Fruit fly (Drosophila melanogaster): ENCODE data around the gene msi.

The msi gene

dm6 chr3R:25623800-25624791, 108.2 kb downstream of the msi start, which contains the start of gene Npl4 (continued):
- no peak; the same call in 1 of the 2 replicates for TF ChIP-seq ara (GFP tag; IDR thresholded peaks at IDR 0.05)
- no peak for TF ChIP-seq Pdp1 (GFP tag; optimal IDR thresholded peaks at IDR 0.05)
- 0 out of 2 replicates have a peak, but pooled peaks have one; percentile 31 for TF ChIP-seq ranshi (GFP tag; IDR thresholded peaks at IDR 0.05)
- no peak for TF ChIP-seq lilli (GFP tag; optimal IDR thresholded peaks at IDR 0.05)
- TF ChIP-seq slou (GFP tag; optimal IDR thresholded peaks at IDR 0.05) = no peak
- no peak for TF ChIP-seq CG4707 (GFP tag; optimal IDR thresholded peaks at IDR 0.05)
- TF ChIP-seq slp2 (GFP tag; optimal IDR thresholded peaks at IDR 0.05) = no peak
- TF ChIP-seq HLH3B (GFP tag; IDR thresholded peaks at IDR 0.05) = peak; percentile 35; the same call in 1 of the 2 replicates
- TF ChIP-seq CG13123 (GFP tag; optimal IDR thresholded peaks at IDR 0.05) = no peak
- no peak for TF ChIP-seq so (GFP tag; IDR thresholded peaks at IDR 0.05)
- TF ChIP-seq dmrt11E (tag; optimal IDR thresholded peaks at IDR 0.05) = peak; percentile 50
- no peak for TF ChIP-seq wdn (GFP tag; IDR thresholded peaks at IDR 0.05)
- peak; percentile 20 for TF ChIP-seq CG1602 (GFP tag; optimal IDR thresholded peaks at IDR 0.05)
- TF ChIP-seq lmd (GFP tag; IDR thresholded peaks at IDR 0.05) = no peak
- no peak for TF ChIP-seq bigmax (GFP tag; optimal IDR thresholded peaks at IDR 0.05)
- peak in 1 of 3 experiments; percentile 3 for TF ChIP-seq Stat92E (GFP tag; optimal IDR thresholded peaks at IDR 0.05)
- TF ChIP-seq pan (optimal IDR thresholded peaks at IDR 0.05) = no peak
- peak in 1 of 2 experiments; percentile 50 for TF ChIP-seq pan (GFP tag; optimal IDR thresholded peaks at IDR 0.05 in 1 of 2, IDR thresholded peaks at IDR 0.05 in 1 of 2)
- TF ChIP-seq TFAM (GFP tag; optimal IDR thresholded peaks at IDR 0.05) = no peak
- TF ChIP-seq lab (GFP tag; optimal IDR thresholded peaks at IDR 0.05) = no peak
- TF ChIP-seq fu2 (GFP tag; optimal IDR thresholded peaks at IDR 0.05) = no peak
- peak; percentile 84 for TF ChIP-seq pzg (GFP tag; optimal IDR thresholded peaks at IDR 0.05)
- no peak for TF ChIP-seq CG10147 (GFP tag; optimal IDR thresholded peaks at IDR 0.05)
- TF ChIP-seq jing (GFP tag; optimal IDR thresholded peaks at IDR 0.05) = no peak
- peak; percentile 88 for TF ChIP-seq Scr (GFP tag; IDR thresholded peaks at IDR 0.05; ENCODE audit: partially characterized antibody)
- TF ChIP-seq mam (GFP tag; optimal IDR thresholded peaks at IDR 0.05) = no peak
- peak; percentile 15 for TF ChIP-seq CG30403 (GFP tag; optimal IDR thresholded peaks at IDR 0.05)
- no peak for TF ChIP-seq CG1832 (GFP tag; optimal IDR thresholded peaks at IDR 0.05)
- TF ChIP-seq CG33557 (GFP tag; optimal IDR thresholded peaks at IDR 0.05) = no peak
- peak; percentile 94 for TF ChIP-seq crol (GFP tag; IDR thresholded peaks at IDR 0.05)
- TF ChIP-seq CG15479 (GFP tag; optimal IDR thresholded peaks at IDR 0.05) = no peak
- TF ChIP-seq zf30C (GFP tag; optimal IDR thresholded peaks at IDR 0.05) = peak; percentile 48
- TF ChIP-seq CG10321 (GFP tag; IDR thresholded peaks at IDR 0.05) = no peak
- peak; percentile 77 for TF ChIP-seq BEAF-32 (GFP tag; optimal IDR thresholded peaks at IDR 0.05)
- no peak for TF ChIP-seq CG7745 (tag; optimal IDR thresholded peaks at IDR 0.05)
- TF ChIP-seq Lpt (GFP tag; optimal IDR thresholded peaks at IDR 0.05) = no peak
- peak; percentile 58 for TF ChIP-seq MBD-R2 (GFP tag; IDR thresholded peaks at IDR 0.05)
- TF ChIP-seq Usf (GFP tag; optimal IDR thresholded peaks at IDR 0.05) = no peak
- no peak for TF ChIP-seq ham (GFP tag; IDR thresholded peaks at IDR 0.05)
- 0 out of 2 replicates have a peak, but pooled peaks have one; percentile 9 for TF ChIP-seq CG1024 (GFP tag; IDR thresholded peaks at IDR 0.05)
- TF ChIP-seq CG2712 (tag; optimal IDR thresholded peaks at IDR 0.05) = no peak
- TF ChIP-seq CG3065 (GFP tag; optimal IDR thresholded peaks at IDR 0.05) = no peak
- TF ChIP-seq CG8388 (GFP tag; optimal IDR thresholded peaks at IDR 0.05) = no peak
- peak; percentile 98 for TF ChIP-seq hb (GFP tag; IDR thresholded peaks at IDR 0.05; ENCODE audit: partially characterized antibody)
- TF ChIP-seq CG15073 (GFP tag; optimal IDR thresholded peaks at IDR 0.05) = no peak
- no peak for TF ChIP-seq kah (GFP tag; optimal IDR thresholded peaks at IDR 0.05)
- peak; percentile 43; the same call in 1 of the 3 replicates for TF ChIP-seq gce (GFP tag; IDR thresholded peaks at IDR 0.05)
- TF ChIP-seq salm (tag; optimal IDR thresholded peaks at IDR 0.05) = no peak
